Worm (Caenorhabditis elegans): ENCODE measurements around the gene K06H6.4.
A peak's percentile ranks its signal among the peaks of the same experiment; 100 is the strongest.

K06H6.4 gene

ce11 chrV:576070-576469 lies 3.0 kb upstream of the K06H6.4 start, which contains the start of gene K06H6.5:
Gene K06H6.5 (plus strand): TSS chrV:576370.
- TF ChIP-seq elt-2 (tag; optimal IDR thresholded peaks at IDR 0.05) (no peak), mep-1 (tag; optimal IDR thresholded peaks at IDR 0.05) (no peak), lin-39 (tag; optimal IDR thresholded peaks at IDR 0.05) (no peak)

ce11 chrV:576918-577317 lies 2.2 kb upstream of the K06H6.4 start:
- no peak for TF ChIP-seq F16B12.6 (tag; optimal IDR thresholded peaks at IDR 0.05)
- no peak for TF ChIP-seq C34B4.2 (tag; optimal IDR thresholded peaks at IDR 0.05)
- no peak for TF ChIP-seq ets-5 (GFP tag; IDR thresholded peaks at IDR 0.05)
- TF ChIP-seq vab-15 (tag; optimal IDR thresholded peaks at IDR 0.05): no peak
- no peak for TF ChIP-seq alr-1 (tag; optimal IDR thresholded peaks at IDR 0.05; ENCODE audit: borderline replicate concordance)
- TF ChIP-seq unc-30 (tag; optimal IDR thresholded peaks at IDR 0.05): no peak
- no peak for TF ChIP-seq swsn-7 (tag; optimal IDR thresholded peaks at IDR 0.05)

ce11 chrV:581616-582015 lies 2.5 kb downstream of the K06H6.4 start, which contains the start of gene nstp-7:
Gene nstp-7 (plus strand): TSS chrV:581916.
- TF ChIP-seq pag-3 (tag; optimal IDR thresholded peaks at IDR 0.05; ENCODE audit: borderline replicate concordance, insufficient read depth) (no peak), nhr-12 (tag; optimal IDR thresholded peaks at IDR 0.05) (no peak), egl-13 (tag; optimal IDR thresholded peaks at IDR 0.05) (no peak), mep-1 (tag; optimal IDR thresholded peaks at IDR 0.05) (no peak), blmp-1 (tag; optimal IDR thresholded peaks at IDR 0.05) (no peak), lin-14 (GFP tag; optimal IDR thresholded peaks at IDR 0.05) (no peak), hlh-17 (GFP tag; optimal IDR thresholded peaks at IDR 0.05; ENCODE audit: borderline replicate concordance) (no peak), tbx-2 (tag; optimal IDR thresholded peaks at IDR 0.05) (no peak), tlp-1 (tag; optimal IDR thresholded peaks at IDR 0.05) (no peak), dsc-1 (tag; optimal IDR thresholded peaks at IDR 0.05) (no peak), ces-1 (GFP tag; optimal IDR thresholded peaks at IDR 0.05) (no peak), nhr-237 (tag; optimal IDR thresholded peaks at IDR 0.05) (no peak), C16A3.4 (tag; optimal IDR thresholded peaks at IDR 0.05) (no peak), nhr-76 (tag; optimal IDR thresholded peaks at IDR 0.05) (no peak), alr-1 (tag; optimal IDR thresholded peaks at IDR 0.05; ENCODE audit: borderline replicate concordance) (no peak), sox-4 (tag; optimal IDR thresholded peaks at IDR 0.05) (no peak)

DNA sequence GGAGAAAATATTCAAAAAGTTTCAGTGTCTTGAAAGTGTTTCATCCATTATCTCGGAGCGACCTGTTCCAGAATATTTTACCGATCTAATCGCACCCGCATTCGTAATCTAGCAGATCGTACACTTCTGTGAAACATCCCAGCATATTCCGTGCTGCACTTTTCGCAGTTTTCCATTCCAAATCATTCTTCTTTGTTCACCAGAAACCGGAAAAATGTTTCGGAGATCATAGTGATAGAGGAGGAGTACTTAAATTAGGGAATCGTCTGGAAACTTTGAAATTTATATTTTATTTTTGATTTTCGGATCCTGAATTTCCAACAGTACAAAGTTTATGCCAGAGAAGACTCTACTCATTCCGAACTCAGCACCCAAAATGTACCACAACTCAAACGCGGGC lies 6.4 kb downstream of the K06H6.4 start, which contains the start of gene K06H6.2:
TSS of gene K06H6.2 (plus strand) at position 301 of the 400 bp plus-strand sequence.
- TF ChIP-seq nhr-76 (tag; optimal IDR thresholded peaks at IDR 0.05): no peak
- TF ChIP-seq snpc-4 (tag; optimal IDR thresholded peaks at IDR 0.05): no peak
- TF ChIP-seq C16A3.4 (tag; optimal IDR thresholded peaks at IDR 0.05): no peak
- no peak for TF ChIP-seq lsy-2 (tag; optimal IDR thresholded peaks at IDR 0.05)
- no peak for TF ChIP-seq nhr-28 (tag; optimal IDR thresholded peaks at IDR 0.05)
- TF ChIP-seq mep-1 (tag; optimal IDR thresholded peaks at IDR 0.05): no peak
- no peak for TF ChIP-seq pag-3 (tag; optimal IDR thresholded peaks at IDR 0.05; ENCODE audit: borderline replicate concordance, insufficient read depth)
- no peak for TF ChIP-seq aly-2 (tag; optimal IDR thresholded peaks at IDR 0.05)
- no peak for TF ChIP-seq ceh-82 (tag; optimal IDR thresholded peaks at IDR 0.05)
- TF ChIP-seq lin-39 (tag; optimal IDR thresholded peaks at IDR 0.05): no peak

- TF ChIP-seq egl-13 (tag; optimal IDR thresholded peaks at IDR 0.05): no peak
- TF ChIP-seq nhr-47 (tag; optimal IDR thresholded peaks at IDR 0.05): no peak
- TF ChIP-seq nhr-28 (tag; optimal IDR thresholded peaks at IDR 0.05): no peak
- TF ChIP-seq ets-5 (GFP tag; IDR thresholded peaks at IDR 0.05): no peak
- no peak for TF ChIP-seq mab-9 (GFP tag; IDR thresholded peaks at IDR 0.05)
- TF ChIP-seq sptf-1 (tag; optimal IDR thresholded peaks at IDR 0.05): no peak
- no peak for TF ChIP-seq mef-2 (tag; optimal IDR thresholded peaks at IDR 0.05)
Measured at ce11 chrV:587818-588217, 8.7 kb downstream of the K06H6.4 start, which contains the start of gene K06H6.1. Gene K06H6.1 (plus strand): TSS chrV:588118.

- no peak for TF ChIP-seq pag-3 (tag; optimal IDR thresholded peaks at IDR 0.05; ENCODE audit: borderline replicate concordance, insufficient read depth)
- TF ChIP-seq unc-98 (GFP tag; IDR thresholded peaks at IDR 0.05): 0 out of 2 replicates have a peak, but pooled peaks have one; percentile 22
Measured at ce11 chrV:590182-590581, 11.1 kb downstream of the K06H6.4 start, which contains the start of gene ZK488.6. Gene ZK488.6 (plus strand): TSS chrV:590482.

Data from whole organism, L1 larva.